Worm (Caenorhabditis elegans) whole organism, young adult: Measurements from ENCODE around the gene F13B12.3.

ENCODE experiments used
- F33H1.4 ChIP-seq: fragments of 200-800 bp; sonication (Bioruptor generic); IDR thresholded peaks from 2 replicates; pipeline ENCODE4 v1.3.6; 2022; ENCODE audit warnings: missing genetic modification reagents, missing genetic modification characterization, missing compliant biosample characterization
- F39B2.1 ChIP-seq: fragments of 200-800 bp; sonication (Bioruptor generic); IDR thresholded peaks from 2 replicates; pipeline ENCODE4 v1.3.6; 2022; ENCODE audit warnings: missing genetic modification reagents, missing genetic modification characterization, missing compliant biosample characterization
- F57A8.1 ChIP-seq: fragments of 200-800 bp; sonication (Bioruptor generic); optimal IDR thresholded peaks from 2 replicates; lab custom pipeline; 2018; ENCODE audit warnings: mild to moderate bottlenecking, missing genetic modification characterization, moderate library complexity, missing compliant biosample characterization
- F57C9.4 ChIP-seq: sonication (generic microtip); optimal IDR thresholded peaks from 2 replicates; lab custom pipeline; 2017; ENCODE audit warnings: mild to moderate bottlenecking, missing genetic modification characterization, missing compliant biosample characterization
- Y53F4B.3 ChIP-seq: fragments of 200-800 bp; sonication (Bioruptor generic); IDR thresholded peaks from 2 replicates; pipeline ENCODE4 v1.3.6; 2022; ENCODE audit warnings: missing genetic modification reagents, missing genetic modification characterization, missing compliant biosample characterization
- atf-7 ChIP-seq: sonication (generic microtip); optimal IDR thresholded peaks from 2 replicates; lab custom pipeline; 2017; ENCODE audit warnings: mild to moderate bottlenecking, missing genetic modification characterization, missing compliant biosample characterization
- attf-3 ChIP-seq: fragments of 200-800 bp; sonication (Bioruptor generic); conservative IDR thresholded peaks from 2 replicates; pipeline ENCODE4 v1.3.6; 2022; ENCODE audit warnings: missing genetic modification reagents, missing genetic modification characterization, missing compliant biosample characterization
- attf-5 ChIP-seq: fragments of 200-800 bp; sonication (Bioruptor generic); optimal IDR thresholded peaks from 2 replicates; lab custom pipeline; 2018; ENCODE audit warnings: mild to moderate bottlenecking, missing genetic modification characterization, missing compliant biosample characterization
- cebp-1 ChIP-seq, 2 experiments: fragments of 200-800 bp in 1 of 2; sonication (Bioruptor generic) in 1 of 2; sonication (generic microtip) in 1 of 2; IDR thresholded peaks in 1 of 2; optimal IDR thresholded peaks in 1 of 2; 2 replicates each; pipeline versions ENCODE4 v1.3.6 to Lab custom; 2017 to 2022; ENCODE audit warnings: missing compliant biosample characterization in 2 of 2, missing genetic modification characterization in 2 of 2, mild to moderate bottlenecking in 1 of 2, missing genetic modification reagents in 1 of 2, moderate library complexity in 1 of 2
- ceh-40 ChIP-seq: fragments of 200-800 bp; sonication (Bioruptor generic); IDR thresholded peaks from 2 replicates; pipeline ENCODE4 v1.3.6; 2022; ENCODE audit warnings: missing genetic modification characterization, missing compliant biosample characterization
- chd-7 ChIP-seq: sonication (generic microtip); optimal IDR thresholded peaks from 2 replicates; lab custom pipeline; 2016; ENCODE audit warnings: mild to moderate bottlenecking, missing genetic modification characterization, moderate library complexity, missing compliant biosample characterization
- dox-1 ChIP-seq: fragments of 200-800 bp; sonication (Bioruptor generic); IDR thresholded peaks from 2 replicates; pipeline ENCODE4 v1.3.6; 2022; ENCODE audit warnings: missing genetic modification reagents, missing genetic modification characterization, missing compliant biosample characterization
- dpff-1 ChIP-seq: sonication (generic microtip); optimal IDR thresholded peaks from 2 replicates; lab custom pipeline; 2017; ENCODE audit warnings: mild to moderate bottlenecking, missing genetic modification characterization, missing compliant biosample characterization
- egl-44 ChIP-seq: fragments of 200-800 bp; sonication (Bioruptor generic); IDR thresholded peaks from 2 replicates; pipeline ENCODE4 v1.3.6; 2022; ENCODE audit warnings: missing genetic modification reagents, missing genetic modification characterization, missing compliant biosample characterization
- ekl-4 ChIP-seq: fragments of 200-800 bp; sonication (Bioruptor generic); IDR thresholded peaks from 2 replicates; pipeline ENCODE4 v1.3.6; 2022; ENCODE audit warnings: missing genetic modification reagents, missing genetic modification characterization, missing compliant biosample characterization
- gei-17 ChIP-seq: fragments of 200-800 bp; sonication (Bioruptor generic); optimal IDR thresholded peaks from 2 replicates; lab custom pipeline; 2018; ENCODE audit warnings: mild to moderate bottlenecking, missing genetic modification characterization, missing compliant biosample characterization
- let-526 ChIP-seq: fragments of 200-800 bp; sonication (Bioruptor generic); IDR thresholded peaks from 2 replicates; pipeline ENCODE4 v1.3.6; 2022; ENCODE audit warnings: missing genetic modification reagents, missing genetic modification characterization, missing compliant biosample characterization
- let-607 ChIP-seq, 2 experiments: fragments of 200-800 bp in 1 of 2; sonication (Bioruptor generic) in 1 of 2; sonication (generic microtip) in 1 of 2; optimal IDR thresholded peaks; 2 replicates each; lab custom pipeline; 2016 to 2018; ENCODE audit warnings: mild to moderate bottlenecking in 2 of 2, missing compliant biosample characterization in 2 of 2, missing genetic modification characterization in 2 of 2, moderate library complexity in 2 of 2, missing genotype in 1 of 2
- lin-40 ChIP-seq: sonication (generic microtip); optimal IDR thresholded peaks from 2 replicates; lab custom pipeline; 2016; ENCODE audit warnings: missing genetic modification characterization, mild to moderate bottlenecking, missing compliant biosample characterization, missing genotype, missing genetic modification reagents
- lsl-1 ChIP-seq: fragments of 200-800 bp; sonication (Bioruptor generic); optimal IDR thresholded peaks from 2 replicates; lab custom pipeline; 2018; ENCODE audit warnings: mild to moderate bottlenecking, missing genetic modification characterization, moderate library complexity, missing compliant biosample characterization
- madf-10 ChIP-seq: sonication (generic microtip); optimal IDR thresholded peaks from 2 replicates; lab custom pipeline; 2016; ENCODE audit warnings: mild to moderate bottlenecking, missing genetic modification characterization, missing compliant biosample characterization
- mes-4 ChIP-seq: sonication (generic microtip); optimal IDR thresholded peaks from 2 replicates; lab custom pipeline; 2016; ENCODE audit warnings: missing genotype, missing genetic modification characterization, missing compliant biosample characterization
- nfyb-1 ChIP-seq: fragments of 200-800 bp; sonication (Bioruptor generic); IDR thresholded peaks from 2 replicates; pipeline ENCODE4 v1.3.6; 2022; ENCODE audit warnings: missing genetic modification reagents, missing genetic modification characterization, missing compliant biosample characterization
- nhr-80 ChIP-seq: sonication (generic microtip); optimal IDR thresholded peaks from 2 replicates; lab custom pipeline; 2016; ENCODE audit warnings: missing genetic modification characterization, missing compliant biosample characterization
- rpc-1 ChIP-seq, 2 experiments: fragments of 150-350 bp in 1 of 2; sonication (generic microtip) in 1 of 2; optimal IDR thresholded peaks; 2 replicates each; lab custom pipeline; 2014 to 2018; ENCODE audit warnings: missing biosample characterization in 1 of 2, missing genetic modification characterization in 1 of 2, missing genetic modification reagents in 1 of 2, missing genotype in 1 of 2
- sdz-38 ChIP-seq: sonication (generic microtip); optimal IDR thresholded peaks from 2 replicates; lab custom pipeline; 2016; ENCODE audit warnings: missing genotype, missing genetic modification characterization, missing compliant biosample characterization
- tlf-1 ChIP-seq: fragments of 200-800 bp; sonication (Bioruptor generic); optimal IDR thresholded peaks from 2 replicates; lab custom pipeline; 2018; ENCODE audit warnings: mild to moderate bottlenecking, missing genetic modification characterization, missing compliant biosample characterization
- unc-62 ChIP-seq: fragments of 150-350 bp; optimal IDR thresholded peaks from 2 replicates; lab custom pipeline; 2014; ENCODE audit warnings: missing biosample characterization, missing genetic modification reagents, missing genetic modification characterization
- xnd-1 ChIP-seq: sonication (generic microtip); optimal IDR thresholded peaks from 2 replicates; lab custom pipeline; 2016; ENCODE audit warnings: missing genotype, missing genetic modification reagents, missing genetic modification characterization, missing compliant biosample characterization
- ztf-18 ChIP-seq: sonication (generic microtip); optimal IDR thresholded peaks from 2 replicates; lab custom pipeline; 2016; ENCODE audit warnings: missing genotype, mild to moderate bottlenecking, missing genetic modification characterization, missing compliant biosample characterization
- ztf-22 ChIP-seq: fragments of 200-800 bp; sonication (Bioruptor generic); optimal IDR thresholded peaks from 2 replicates; lab custom pipeline; 2018; ENCODE audit warnings: mild to moderate bottlenecking, missing genetic modification characterization, moderate library complexity, missing compliant biosample characterization
- ztf-26 ChIP-seq: sonication (generic microtip); optimal IDR thresholded peaks from 2 replicates; lab custom pipeline; 2017; ENCODE audit warnings: missing genetic modification characterization, missing compliant biosample characterization

The F13B12.3 gene

DNA sequence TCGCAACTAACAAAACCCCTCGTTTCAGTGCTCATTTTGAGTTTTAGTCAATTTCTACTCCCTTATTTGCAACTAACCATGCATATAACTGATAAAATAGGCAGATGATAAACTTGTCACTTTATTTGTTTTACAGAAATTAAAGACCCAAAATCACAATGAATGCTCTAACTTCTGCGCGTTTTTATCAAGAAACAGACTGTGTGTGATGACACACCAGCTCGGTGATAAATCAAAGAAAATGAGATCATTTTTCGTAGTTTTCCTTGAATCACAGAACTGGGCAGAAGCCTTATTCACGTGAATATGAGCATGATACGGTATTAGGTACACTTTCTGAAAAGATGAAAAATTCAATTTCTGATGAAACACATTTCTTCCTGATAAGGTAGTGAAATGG, 24.2 kb downstream of the F13B12.3 start:
- TF ChIP-seq ztf-22 (GFP tag; lab: Kevin White, UChicago): peak; percentile 10
- TF ChIP-seq F57C9.4 (tag; lab: Kevin White, UChicago): no peak
- TF ChIP-seq mes-4 (tag; lab: Kevin White, UChicago): no peak
- TF ChIP-seq nfyb-1 (GFP tag; lab: Robert Waterston, UW): 0 out of 2 replicates have a peak, but pooled peaks have one; percentile 10
- peak; percentile 92 for TF ChIP-seq atf-7 (tag; lab: Kevin White, UChicago)
- 0 out of 2 replicates have a peak, but pooled peaks have one; percentile 14 for TF ChIP-seq egl-44 (GFP tag; lab: Robert Waterston, UW)
- TF ChIP-seq tlf-1: peak; percentile 19
- TF ChIP-seq attf-3 (GFP tag; lab: Robert Waterston, UW): no peak
- TF ChIP-seq nhr-80 (tag; lab: Kevin White, UChicago): peak; percentile 88
- no peak for TF ChIP-seq attf-5
- peak; percentile 4 for TF ChIP-seq chd-7 (tag; lab: Kevin White, UChicago)
- no peak for TF ChIP-seq F39B2.1 (GFP tag; lab: Robert Waterston, UW)
- TF ChIP-seq F33H1.4 (GFP tag; lab: Robert Waterston, UW): no peak

DNA sequence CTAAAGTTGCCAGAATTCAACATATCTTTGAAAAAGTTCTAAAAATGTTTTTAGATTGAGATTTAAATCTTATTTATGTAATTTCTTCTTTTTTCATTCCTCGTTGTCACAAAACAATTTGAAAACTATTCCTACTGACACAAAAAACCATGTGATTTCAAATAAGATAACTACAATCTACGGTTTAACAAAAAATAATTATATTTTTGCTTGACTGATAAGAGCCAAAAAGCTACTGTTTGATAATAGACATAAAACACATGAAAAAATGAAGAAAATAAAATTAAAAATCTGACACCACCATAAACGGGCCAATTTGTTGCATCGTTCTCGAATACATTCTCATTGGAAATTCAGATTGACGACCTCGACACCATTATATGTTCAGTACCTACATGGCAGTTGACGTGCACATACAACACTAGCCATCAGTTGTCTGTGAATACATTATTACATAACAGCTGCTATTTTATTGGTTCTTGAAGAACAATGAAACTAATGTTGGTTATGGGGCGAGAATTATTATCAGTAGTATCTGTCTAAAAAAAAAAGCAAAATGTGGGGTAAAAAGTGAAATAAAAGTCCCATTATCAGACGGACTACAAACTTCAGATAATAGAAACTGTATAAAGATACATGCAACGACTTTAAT, 25.2 kb downstream of the F13B12.3 start, which contains the start of gene ugt-43:
TSS of gene ugt-43 (plus strand) at position 602 of the 652 bp plus-strand sequence.
- peak; percentile 2 for TF ChIP-seq nhr-80 (tag; lab: Kevin White, UChicago)
- TF ChIP-seq dox-1: no peak
- TF ChIP-seq, all 124 proteins: peak for 1

ce11 chrIV:10465764-10466163, 26.8 kb downstream of the F13B12.3 start:
- no peak for TF ChIP-seq F57A8.1 (GFP tag; lab: Kevin White, UChicago)
- no peak for TF ChIP-seq ceh-40 (GFP tag; lab: Robert Waterston, UW)
- no peak for TF ChIP-seq rpc-1 (optimal IDR thresholded peaks at IDR 0.05; lab: Kevin White, UChicago)
- no peak for TF ChIP-seq rpc-1 (tag; optimal IDR thresholded peaks at IDR 0.05; lab: Kevin White, UChicago)
- TF ChIP-seq ztf-26: no peak
- no peak for TF ChIP-seq ztf-18 (tag; lab: Kevin White, UChicago)
- TF ChIP-seq lsl-1 (GFP tag; lab: Kevin White, UChicago): no peak
- no peak for TF ChIP-seq let-526 (GFP tag; lab: Robert Waterston, UW)
- TF ChIP-seq sdz-38: no peak
- no peak for TF ChIP-seq xnd-1 (tag; lab: Kevin White, UChicago)
- TF ChIP-seq gei-17 (GFP tag; lab: Kevin White, UChicago): no peak
- no peak for TF ChIP-seq let-607 (tag; optimal IDR thresholded peaks at IDR 0.05; lab: Kevin White, UChicago)
- TF ChIP-seq F33H1.4 (GFP tag; lab: Robert Waterston, UW): no peak
- no peak for TF ChIP-seq nfyb-1 (GFP tag; lab: Robert Waterston, UW)
- no peak for TF ChIP-seq madf-10
- no peak for TF ChIP-seq lin-40 (tag; lab: Kevin White, UChicago)
- TF ChIP-seq ekl-4 (GFP tag; lab: Robert Waterston, UW): no peak
- no peak for TF ChIP-seq unc-62 (GFP tag; lab: Kevin White, UChicago)
- no peak for TF ChIP-seq dpff-1 (tag; lab: Kevin White, UChicago)

DNA sequence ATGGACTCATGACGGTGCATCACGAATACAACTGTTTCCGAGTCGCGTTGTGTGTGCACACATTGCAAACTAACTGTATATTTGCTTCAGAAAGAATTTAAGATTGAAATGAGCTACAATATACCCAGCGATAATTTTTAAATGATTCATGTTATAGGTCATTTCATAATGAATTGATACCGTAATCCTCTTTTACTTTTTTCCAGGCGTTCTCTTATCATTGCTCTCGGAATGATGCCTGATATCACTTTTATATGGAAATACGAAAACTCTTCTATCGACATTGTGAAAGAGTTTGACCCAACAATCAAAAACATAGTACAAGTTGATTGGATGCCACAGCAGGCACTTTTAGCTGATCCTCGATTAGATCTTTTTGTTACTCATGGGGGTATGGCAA, 27.5 kb downstream of the F13B12.3 start:
- peak; percentile 55; the same call in 1 of the 2 replicates for TF ChIP-seq cebp-1 (GFP tag; IDR thresholded peaks at IDR 0.05; lab: Robert Waterston, UW)
- TF ChIP-seq cebp-1 (tag; optimal IDR thresholded peaks at IDR 0.05; lab: Kevin White, UChicago): peak; percentile 57
- TF ChIP-seq Y53F4B.3 (GFP tag; lab: Robert Waterston, UW): no peak
- peak; percentile 73 for TF ChIP-seq nhr-80 (tag; lab: Kevin White, UChicago)
